Fruit fly (Drosophila melanogaster) ovary, adult (tissue): ENCODE measurements around the gene CG42450.

ENCODE experiments used
- CG17801 ChIP-seq: fragments of 200-800 bp; optimal IDR thresholded peaks from 2 replicates; lab custom pipeline; 2019; ENCODE audit warnings: missing biosample characterization, mild to moderate bottlenecking, missing genetic modification characterization, moderate library complexity; ENCODE audit not compliant: partially characterized antibody

The CG42450 gene

dm6 chrX:18869489-18870132 lies 56.5 kb downstream of the CG42450 start:
- no peak for TF ChIP-seq CG17801 (GFP tag; lab: Kevin White, UChicago)
